Worm (Caenorhabditis elegans) whole organism, young adult: Measurements from ENCODE around the gene myrf-1.

Source experiments
- C17E4.6 ChIP-seq: fragments of 200-800 bp; sonication (Bioruptor generic); IDR thresholded peaks from 2 replicates; pipeline ENCODE4 v1.3.6; 2022; ENCODE audit warnings: missing genetic modification reagents, missing genetic modification characterization, missing compliant biosample characterization
- D2030.7 ChIP-seq: fragments of 200-800 bp; sonication (Bioruptor generic); IDR thresholded peaks from 2 replicates; pipeline ENCODE4 v1.3.6; 2022; ENCODE audit warnings: missing genetic modification reagents, missing genetic modification characterization, missing compliant biosample characterization
- F33H1.4 ChIP-seq: fragments of 200-800 bp; sonication (Bioruptor generic); IDR thresholded peaks from 2 replicates; pipeline ENCODE4 v1.3.6; 2022; ENCODE audit warnings: missing genetic modification reagents, missing genetic modification characterization, missing compliant biosample characterization
- F52B5.7 ChIP-seq: sonication (generic microtip); optimal IDR thresholded peaks from 2 replicates; lab custom pipeline; 2016; ENCODE audit warnings: mild to moderate bottlenecking, missing genetic modification characterization, missing compliant biosample characterization
- K11D2.4 ChIP-seq: fragments of 200-800 bp; sonication (Bioruptor generic); IDR thresholded peaks from 2 replicates; pipeline ENCODE4 v1.3.6; 2022; ENCODE audit warnings: missing genetic modification reagents, missing genetic modification characterization, missing compliant biosample characterization
- aptf-2 ChIP-seq: fragments of 200-800 bp; sonication (Bioruptor generic); conservative IDR thresholded peaks from 2 replicates; pipeline ENCODE4 v1.3.6; 2022; ENCODE audit warnings: missing genetic modification reagents, missing genetic modification characterization, missing compliant biosample characterization
- athp-1 ChIP-seq: sonication (generic microtip); optimal IDR thresholded peaks from 2 replicates; lab custom pipeline; 2017; ENCODE audit warnings: mild to moderate bottlenecking, missing genetic modification characterization, missing compliant biosample characterization
- cebp-1 ChIP-seq, 2 experiments: fragments of 200-800 bp in 1 of 2; sonication (Bioruptor generic) in 1 of 2; sonication (generic microtip) in 1 of 2; IDR thresholded peaks in 1 of 2; optimal IDR thresholded peaks in 1 of 2; 2 replicates each; pipeline versions ENCODE4 v1.3.6 to Lab custom; 2017 to 2022; ENCODE audit warnings: missing compliant biosample characterization in 2 of 2, missing genetic modification characterization in 2 of 2, mild to moderate bottlenecking in 1 of 2, missing genetic modification reagents in 1 of 2, moderate library complexity in 1 of 2
- ceh-91 ChIP-seq: fragments of 200-800 bp; sonication (Bioruptor generic); IDR thresholded peaks from 2 replicates; pipeline ENCODE4 v1.3.6; 2022; ENCODE audit warnings: missing genetic modification reagents, missing genetic modification characterization, missing compliant biosample characterization
- chd-7 ChIP-seq: sonication (generic microtip); optimal IDR thresholded peaks from 2 replicates; lab custom pipeline; 2016; ENCODE audit warnings: mild to moderate bottlenecking, missing genetic modification characterization, moderate library complexity, missing compliant biosample characterization
- egrh-3 ChIP-seq: fragments of 200-800 bp; sonication (Bioruptor generic); IDR thresholded peaks from 2 replicates; pipeline ENCODE4 v1.3.6; 2022; ENCODE audit warnings: missing genetic modification reagents, missing genetic modification characterization, missing compliant biosample characterization
- ets-4 ChIP-seq: fragments of 200-800 bp; sonication (Bioruptor generic); optimal IDR thresholded peaks from 2 replicates; lab custom pipeline; 2018; ENCODE audit warnings: mild to moderate bottlenecking, missing genetic modification characterization, missing compliant biosample characterization
- him-1 ChIP-seq: sonication (generic microtip); optimal IDR thresholded peaks from 2 replicates; lab custom pipeline; 2016; ENCODE audit warnings: missing genotype, missing genetic modification reagents, missing genetic modification characterization, missing compliant biosample characterization
- hlh-12 ChIP-seq: sonication (generic microtip); optimal IDR thresholded peaks from 2 replicates; lab custom pipeline; 2016; ENCODE audit warnings: missing genetic modification characterization, missing compliant biosample characterization
- let-526 ChIP-seq: fragments of 200-800 bp; sonication (Bioruptor generic); IDR thresholded peaks from 2 replicates; pipeline ENCODE4 v1.3.6; 2022; ENCODE audit warnings: missing genetic modification reagents, missing genetic modification characterization, missing compliant biosample characterization
- lin-26 ChIP-seq: fragments of 200-800 bp; sonication (Bioruptor generic); IDR thresholded peaks from 2 replicates; pipeline ENCODE4 v1.3.6; 2022; ENCODE audit warnings: missing genetic modification reagents, missing genetic modification characterization, missing compliant biosample characterization
- lin-40 ChIP-seq: sonication (generic microtip); optimal IDR thresholded peaks from 2 replicates; lab custom pipeline; 2016; ENCODE audit warnings: missing genetic modification characterization, mild to moderate bottlenecking, missing compliant biosample characterization, missing genotype, missing genetic modification reagents
- lir-1 ChIP-seq: fragments of 200-800 bp; sonication (Bioruptor generic); conservative IDR thresholded peaks from 2 replicates; pipeline ENCODE4 v1.3.6; 2022; ENCODE audit warnings: missing genetic modification reagents, missing genetic modification characterization, missing compliant biosample characterization
- lsl-1 ChIP-seq: fragments of 200-800 bp; sonication (Bioruptor generic); optimal IDR thresholded peaks from 2 replicates; lab custom pipeline; 2018; ENCODE audit warnings: mild to moderate bottlenecking, missing genetic modification characterization, moderate library complexity, missing compliant biosample characterization
- madf-6 ChIP-seq: fragments of 200-800 bp; sonication (Bioruptor generic); IDR thresholded peaks from 2 replicates; pipeline ENCODE4 v1.3.6; 2022; ENCODE audit warnings: missing genetic modification reagents, missing genetic modification characterization, missing compliant biosample characterization
- madf-8 ChIP-seq: fragments of 200-800 bp; sonication (Bioruptor generic); conservative IDR thresholded peaks from 2 replicates; pipeline ENCODE4 v1.3.6; 2022; ENCODE audit warnings: missing genetic modification reagents, missing genetic modification characterization, missing compliant biosample characterization
- mcd-1 ChIP-seq: fragments of 200-800 bp; sonication (Bioruptor generic); IDR thresholded peaks from 2 replicates; pipeline ENCODE4 v1.3.6; 2022; ENCODE audit warnings: missing genetic modification reagents, missing genetic modification characterization, missing compliant biosample characterization
- pbrm-1 ChIP-seq: fragments of 200-800 bp; sonication (Bioruptor generic); IDR thresholded peaks from 2 replicates; pipeline ENCODE4 v1.3.6; 2022; ENCODE audit warnings: missing genetic modification reagents, missing genetic modification characterization, missing compliant biosample characterization
- sea-2 ChIP-seq: fragments of 200-800 bp; sonication (Bioruptor generic); IDR thresholded peaks from 2 replicates; pipeline ENCODE4 v1.3.6; 2022; ENCODE audit warnings: missing genetic modification characterization, missing compliant biosample characterization
- snpc-1.3 ChIP-seq: sonication (generic microtip); optimal IDR thresholded peaks from 2 replicates; lab custom pipeline; 2017; ENCODE audit warnings: missing genetic modification characterization, mild to moderate bottlenecking, missing compliant biosample characterization, antibody characterized with exemption, moderate library complexity, missing genotype, missing genetic modification reagents; ENCODE audit not compliant: insufficient read depth
- snpc-3.4 ChIP-seq: sonication (generic microtip); optimal IDR thresholded peaks from 2 replicates; lab custom pipeline; 2017; ENCODE audit warnings: missing genetic modification characterization, mild to moderate bottlenecking, missing compliant biosample characterization, antibody characterized with exemption, moderate library complexity, missing genotype, missing genetic modification reagents
- tbp1 ChIP-seq: fragments of 200-800 bp; sonication (Bioruptor generic); optimal IDR thresholded peaks from 2 replicates; lab custom pipeline; 2018; ENCODE audit warnings: mild to moderate bottlenecking, missing genetic modification characterization, missing compliant biosample characterization
- tbx-9 ChIP-seq: sonication (generic microtip); optimal IDR thresholded peaks from 2 replicates; lab custom pipeline; 2016; ENCODE audit warnings: borderline replicate concordance, missing genetic modification characterization, inconsistent platforms, missing compliant biosample characterization
- tlf-1 ChIP-seq: fragments of 200-800 bp; sonication (Bioruptor generic); optimal IDR thresholded peaks from 2 replicates; lab custom pipeline; 2018; ENCODE audit warnings: mild to moderate bottlenecking, missing genetic modification characterization, missing compliant biosample characterization
- unc-130 ChIP-seq: sonication (generic microtip); optimal IDR thresholded peaks from 2 replicates; lab custom pipeline; 2016; ENCODE audit warnings: missing genetic modification reagents, missing genetic modification characterization, missing compliant biosample characterization
- zfh-2 ChIP-seq: fragments of 200-800 bp; sonication (Bioruptor generic); conservative IDR thresholded peaks from 2 replicates; pipeline ENCODE4 v1.3.6; 2022; ENCODE audit warnings: missing genetic modification reagents, missing genetic modification characterization, missing compliant biosample characterization
- ztf-18 ChIP-seq: sonication (generic microtip); optimal IDR thresholded peaks from 2 replicates; lab custom pipeline; 2016; ENCODE audit warnings: missing genotype, mild to moderate bottlenecking, missing genetic modification characterization, missing compliant biosample characterization
- ztf-28 ChIP-seq: fragments of 200-800 bp; sonication (Bioruptor generic); IDR thresholded peaks from 2 replicates; pipeline ENCODE4 v1.3.6; 2022; ENCODE audit warnings: missing genetic modification reagents, missing genetic modification characterization, missing compliant biosample characterization

myrf-1 gene

ce11 chrII:10537988-10538387 is 35.6 kb upstream of the myrf-1 start (continued):
- peak; percentile 31 for TF ChIP-seq lin-40 (tag; lab: Kevin White, UChicago)
- peak; percentile 40 for TF ChIP-seq F33H1.4 (GFP tag; lab: Robert Waterston, UW)
- TF ChIP-seq athp-1 (tag; lab: Kevin White, UChicago) = peak; percentile 31
- 0 out of 2 replicates have a peak, but pooled peaks have one; percentile 39 for TF ChIP-seq K11D2.4 (GFP tag; lab: Robert Waterston, UW)
- TF ChIP-seq unc-130 (GFP tag; lab: Kevin White, UChicago) = peak; percentile 80
- peak; percentile 32 for TF ChIP-seq tbp1 (GFP tag; lab: Kevin White, UChicago)
- 0 out of 2 replicates have a peak, but pooled peaks have one; percentile 46 for TF ChIP-seq ztf-28 (GFP tag; lab: Robert Waterston, UW)
- peak; percentile 45 for TF ChIP-seq D2030.7 (GFP tag; lab: Robert Waterston, UW)
- TF ChIP-seq lsl-1 = peak; percentile 4
- peak; percentile 29; the same call in 1 of the 2 replicates for TF ChIP-seq madf-8
- 0 out of 2 replicates have a peak, but pooled peaks have one; percentile 40 for TF ChIP-seq sea-2 (GFP tag; lab: Robert Waterston, UW)
- TF ChIP-seq let-526 (GFP tag; lab: Robert Waterston, UW) = peak; percentile 70; the same call in 1 of the 2 replicates
- TF ChIP-seq him-1 (tag; lab: Kevin White, UChicago) = no peak
- TF ChIP-seq snpc-1.3 (tag; lab: Kevin White, UChicago) = no peak
- TF ChIP-seq pbrm-1 = peak; percentile 38; the same call in 1 of the 2 replicates
- peak; percentile 41; the same call in 1 of the 2 replicates for TF ChIP-seq madf-6 (GFP tag; lab: Robert Waterston, UW)
- peak; percentile 40; the same call in 1 of the 2 replicates for TF ChIP-seq mcd-1 (GFP tag; lab: Robert Waterston, UW)
- no peak for TF ChIP-seq ceh-91
- TF ChIP-seq cebp-1 (GFP tag; IDR thresholded peaks at IDR 0.05; lab: Robert Waterston, UW) = no peak
- peak; percentile 15 for TF ChIP-seq cebp-1 (tag; optimal IDR thresholded peaks at IDR 0.05; lab: Kevin White, UChicago)
- TF ChIP-seq, all 124 proteins: peak for 25

- no peak for TF ChIP-seq tlf-1 (GFP tag; lab: Kevin White, UChicago)
- TF ChIP-seq snpc-3.4 = no peak
- no peak for TF ChIP-seq tbx-9 (tag; lab: Kevin White, UChicago)
- TF ChIP-seq snpc-1.3 (tag; lab: Kevin White, UChicago) = no peak
- no peak for TF ChIP-seq K11D2.4 (GFP tag; lab: Robert Waterston, UW)
- no peak for TF ChIP-seq F52B5.7 (tag; lab: Kevin White, UChicago)
- no peak for TF ChIP-seq hlh-12 (tag; lab: Kevin White, UChicago)
- TF ChIP-seq madf-8 = no peak
- TF ChIP-seq aptf-2 (GFP tag; lab: Robert Waterston, UW) = no peak
- TF ChIP-seq ets-4 (GFP tag; lab: Kevin White, UChicago) = no peak
- TF ChIP-seq C17E4.6 (GFP tag; lab: Robert Waterston, UW) = no peak
- TF ChIP-seq, all 124 proteins: peak for 0
Observed at ce11 chrII:10537571-10537970, 35.2 kb upstream of the myrf-1 start, which contains the start of gene R166.2. Gene R166.2, minus strand, starts transcription at chrII:10537671.

DNA sequence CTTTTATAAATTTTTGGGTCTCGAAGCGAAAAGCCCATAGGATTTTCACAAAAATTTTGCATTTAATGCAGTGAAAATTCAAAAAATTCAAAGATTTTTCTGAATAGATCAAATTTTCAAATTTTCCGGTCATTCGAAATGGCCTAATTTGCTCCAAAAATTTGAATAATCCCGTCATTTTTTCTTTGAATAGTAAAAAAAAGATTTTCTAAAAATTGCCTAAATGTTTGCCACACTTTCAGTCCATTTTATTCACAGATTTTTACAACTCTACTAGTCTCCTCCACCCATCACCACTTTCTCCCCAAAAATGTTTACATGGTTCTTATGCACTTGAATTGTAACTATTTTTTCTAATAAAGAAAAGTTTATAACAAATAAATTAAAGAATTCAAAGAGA is 31.6 kb upstream of the myrf-1 start:
- TF ChIP-seq lin-26 (GFP tag; lab: Robert Waterston, UW) (0 out of 2 replicates have a peak, but pooled peaks have one; percentile 10), ztf-18 (tag; lab: Kevin White, UChicago) (no peak)
- TF ChIP-seq, all 124 proteins: peak for 1

ce11 chrII:10531604-10532003 is 29.3 kb upstream of the myrf-1 start:
- TF ChIP-seq egrh-3 (GFP tag; lab: Robert Waterston, UW) (peak; percentile 52; the same call in 1 of the 2 replicates), F52B5.7 (tag; lab: Kevin White, UChicago) (no peak), zfh-2 (peak; percentile 71), chd-7 (tag; lab: Kevin White, UChicago) (peak; percentile 11), lir-1 (GFP tag; lab: Robert Waterston, UW) (no peak)
